Fruit fly (Drosophila melanogaster) Kc167 (cell line): ENCODE data around the gene pod1.

ENCODE experiments used
- Myc ChIP-seq: fragments of >200 bp; optimal IDR thresholded peaks from 2 replicates; lab custom pipeline; 2017; ENCODE audit warnings: missing external identifiers
- Sin3A ChIP-seq: fragments of >200 bp; optimal IDR thresholded peaks from 2 replicates; lab custom pipeline; 2018; ENCODE audit warnings: missing external identifiers
- h ChIP-seq: fragments of >200 bp; optimal IDR thresholded peaks from 3 replicates; lab custom pipeline; 2018; ENCODE audit warnings: missing external identifiers
- insv ChIP-seq: fragments of >200 bp; optimal IDR thresholded peaks from 3 replicates; lab custom pipeline; 2018; ENCODE audit warnings: missing external identifiers
- psq ChIP-seq: fragments of >200 bp; optimal IDR thresholded peaks from 2 replicates; lab custom pipeline; 2017; ENCODE audit warnings: missing external identifiers
- ttk ChIP-seq: sonication (Bioruptor generic); optimal IDR thresholded peaks from 2 replicates; lab custom pipeline; 2017; ENCODE audit warnings: missing external identifiers

Gene pod1

dm6 chrX:6790944-6791343 lies 12.5 kb upstream of the pod1 start:
- TF ChIP-seq h (lab: Kevin White, UChicago), result no peak
- TF ChIP-seq Myc (lab: Kevin White, UChicago), result no peak
- TF ChIP-seq ttk (lab: Kevin White, UChicago), result no peak
- TF ChIP-seq Sin3A (lab: Kevin White, UChicago), result no peak
- no peak for TF ChIP-seq insv
- no peak for TF ChIP-seq psq (lab: Kevin White, UChicago)

- TF ChIP-seq Sin3A (lab: Kevin White, UChicago) (no peak), psq (lab: Kevin White, UChicago) (no peak), insv (no peak), ttk (lab: Kevin White, UChicago) (no peak), Myc (lab: Kevin White, UChicago) (no peak), h (lab: Kevin White, UChicago) (no peak)
Observed at dm6 chrX:6791531-6791930, 12.0 kb upstream of the pod1 start.

- no peak for TF ChIP-seq insv
- no peak for TF ChIP-seq psq (lab: Kevin White, UChicago)
- no peak for TF ChIP-seq h (lab: Kevin White, UChicago)
- no peak for TF ChIP-seq ttk (lab: Kevin White, UChicago)
- no peak for TF ChIP-seq Sin3A (lab: Kevin White, UChicago)
- no peak for TF ChIP-seq Myc (lab: Kevin White, UChicago)
Observed at dm6 chrX:6792891-6793290, 10.6 kb upstream of the pod1 start.

- no peak for TF ChIP-seq Myc (lab: Kevin White, UChicago)
- no peak for TF ChIP-seq insv
- no peak for TF ChIP-seq Sin3A (lab: Kevin White, UChicago)
- TF ChIP-seq ttk (lab: Kevin White, UChicago), result no peak
- no peak for TF ChIP-seq h (lab: Kevin White, UChicago)
- no peak for TF ChIP-seq psq (lab: Kevin White, UChicago)
Observed at dm6 chrX:6793390-6793789, 10.1 kb upstream of the pod1 start.

dm6 chrX:6794190-6794589 lies 9.3 kb upstream of the pod1 start:
- TF ChIP-seq h (lab: Kevin White, UChicago) (no peak), Myc (lab: Kevin White, UChicago) (no peak), psq (lab: Kevin White, UChicago) (no peak), ttk (lab: Kevin White, UChicago) (no peak), insv (no peak), Sin3A (lab: Kevin White, UChicago) (no peak)

- no peak for TF ChIP-seq Sin3A (lab: Kevin White, UChicago)
- TF ChIP-seq psq (lab: Kevin White, UChicago), result no peak
- TF ChIP-seq ttk (lab: Kevin White, UChicago), result no peak
- TF ChIP-seq Myc (lab: Kevin White, UChicago), result no peak
- no peak for TF ChIP-seq h (lab: Kevin White, UChicago)
Observed at dm6 chrX:6794826-6795225, 8.7 kb upstream of the pod1 start.

dm6 chrX:6795987-6796691 lies 7.3 kb upstream of the pod1 start:
- TF ChIP-seq insv, result no peak
- TF ChIP-seq Sin3A (lab: Kevin White, UChicago), result no peak
- no peak for TF ChIP-seq ttk (lab: Kevin White, UChicago)
- no peak for TF ChIP-seq h (lab: Kevin White, UChicago)
- no peak for TF ChIP-seq Myc (lab: Kevin White, UChicago)
- no peak for TF ChIP-seq psq (lab: Kevin White, UChicago)

dm6 chrX:6796972-6797371 lies 6.5 kb upstream of the pod1 start:
- no peak for TF ChIP-seq Myc (lab: Kevin White, UChicago)
- no peak for TF ChIP-seq psq (lab: Kevin White, UChicago)
- no peak for TF ChIP-seq insv
- no peak for TF ChIP-seq ttk (lab: Kevin White, UChicago)
- no peak for TF ChIP-seq Sin3A (lab: Kevin White, UChicago)

dm6 chrX:6799261-6800022 lies 4.0 kb upstream of the pod1 start:
- TF ChIP-seq Myc (lab: Kevin White, UChicago) (no peak), Sin3A (lab: Kevin White, UChicago) (no peak), psq (lab: Kevin White, UChicago) (no peak), h (lab: Kevin White, UChicago) (no peak), ttk (lab: Kevin White, UChicago) (no peak), insv (no peak)

dm6 chrX:6800726-6801296 lies 2.7 kb upstream of the pod1 start:
- no peak for TF ChIP-seq ttk (lab: Kevin White, UChicago)
- no peak for TF ChIP-seq psq (lab: Kevin White, UChicago)
- no peak for TF ChIP-seq insv
- no peak for TF ChIP-seq Sin3A (lab: Kevin White, UChicago)
- no peak for TF ChIP-seq h (lab: Kevin White, UChicago)
- TF ChIP-seq Myc (lab: Kevin White, UChicago), result no peak

- TF ChIP-seq h (lab: Kevin White, UChicago), result no peak
- TF ChIP-seq Sin3A (lab: Kevin White, UChicago), result no peak
- no peak for TF ChIP-seq psq (lab: Kevin White, UChicago)
- no peak for TF ChIP-seq ttk (lab: Kevin White, UChicago)
- TF ChIP-seq insv, result no peak
- TF ChIP-seq Myc (lab: Kevin White, UChicago), result no peak
Observed at dm6 chrX:6802376-6803080, 956 bp upstream of the pod1 start.
